Worm (Caenorhabditis elegans): Measurements from ENCODE around the gene nstp-5.

DNA sequence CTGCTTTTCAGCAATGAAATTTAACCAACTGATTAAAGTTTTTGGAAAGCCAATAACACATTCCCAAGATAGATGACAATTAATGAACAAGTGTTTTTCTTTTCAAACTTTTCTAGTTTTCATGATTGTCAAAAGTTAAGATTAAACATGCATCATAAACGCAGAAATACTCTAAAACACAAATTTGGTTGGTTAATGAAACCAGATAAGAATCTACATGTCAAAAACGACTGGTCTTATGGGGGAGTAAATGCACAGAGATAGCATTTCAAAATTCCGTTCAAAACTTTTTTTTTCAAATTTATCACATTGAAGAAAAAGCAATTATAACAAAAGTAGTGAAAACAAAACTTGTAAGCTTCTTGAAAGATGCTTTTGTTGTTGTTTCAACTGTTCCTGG lies 48.3 kb downstream of the nstp-5 start:
- TF ChIP-seq W03F9.2 (tag; optimal IDR thresholded peaks at IDR 0.05) (no peak), him-1 (tag; optimal IDR thresholded peaks at IDR 0.05) (no peak), dao-5 (tag; optimal IDR thresholded peaks at IDR 0.05) (no peak)
